Worm (Caenorhabditis elegans) whole organism, L4 larva: ENCODE measurements around the gene mep-1.

ENCODE experiments used
- dve-1 ChIP-seq: sonication (generic microtip); optimal IDR thresholded peaks from 2 replicates; lab custom pipeline; 2017; ENCODE audit warnings: antibody characterized with exemption, mild to moderate bottlenecking, missing genetic modification characterization, missing compliant biosample characterization; ENCODE audit not compliant: insufficient read depth
- hif-1 ChIP-seq, 2 experiments: sonication (generic microtip); optimal IDR thresholded peaks; 2 replicates each; lab custom pipeline; 2016 to 2017; ENCODE audit warnings: missing compliant biosample characterization in 2 of 2, missing genetic modification characterization in 2 of 2, missing genetic modification reagents in 2 of 2, missing genotype in 2 of 2, mild to moderate bottlenecking in 1 of 2
- jun-1 ChIP-seq: fragments of 150-350 bp; optimal IDR thresholded peaks from 2 replicates; lab custom pipeline; 2014; ENCODE audit warnings: missing biosample characterization, missing genetic modification reagents, missing genetic modification characterization
- nhr-77 ChIP-seq: fragments of 150-350 bp; optimal IDR thresholded peaks from 2 replicates; lab custom pipeline; 2014; ENCODE audit warnings: missing biosample characterization, missing genetic modification characterization

- TF ChIP-seq dve-1 (tag; lab: Kevin White, UChicago) (no peak), hif-1 (tag; optimal IDR thresholded peaks at IDR 0.05; lab: Kevin White, UChicago) (no peak), jun-1 (tag; lab: Kevin White, UChicago) (no peak), nhr-77 (no peak)
These were observed 1.7 kb downstream of the mep-1 start for ce11 chrIV:11526189-11526588.
